Fruit fly (Drosophila melanogaster) whole organism, embryonic: Measurements from ENCODE around the gene CG15043.

Experiments
- Ada2b ChIP-seq: fragments of 200-800 bp; sonication (Bioruptor generic); IDR thresholded peaks from 2 replicates; pipeline ENCODE4 v1.3.6; 2022; ENCODE audit warnings: missing biosample characterization, missing genetic modification characterization
- Asciz ChIP-seq: fragments of 200-800 bp; sonication (Bioruptor generic); optimal IDR thresholded peaks from 2 replicates; lab custom pipeline; 2017; ENCODE audit warnings: missing biosample characterization, mild to moderate bottlenecking, missing genetic modification characterization, missing genetic modification reagents
- CG10209 ChIP-seq: fragments of 200-800 bp; sonication (Bioruptor generic); optimal IDR thresholded peaks from 3 replicates; lab custom pipeline; 2017; ENCODE audit warnings: missing biosample characterization, mild to moderate bottlenecking, missing genetic modification characterization, missing genetic modification reagents
- CG10366 ChIP-seq: fragments of 200-800 bp; sonication (Bioruptor generic); IDR thresholded peaks from 2 replicates; pipeline ENCODE4 v1.3.6; 2022; ENCODE audit warnings: missing biosample characterization, missing genetic modification characterization
- CG10431 ChIP-seq: fragments of 200-800 bp; sonication (Bioruptor generic); optimal IDR thresholded peaks from 3 replicates; lab custom pipeline; 2018; ENCODE audit warnings: missing biosample characterization, mild to moderate bottlenecking, missing genetic modification characterization
- CG11456 ChIP-seq: fragments of 200-800 bp; sonication (Bioruptor generic); IDR thresholded peaks from 3 replicates; pipeline ENCODE4 v1.3.6; 2022; ENCODE audit warnings: missing biosample characterization, missing genetic modification characterization
- CG12071 ChIP-seq: fragments of 200-800 bp; sonication (Bioruptor generic); optimal IDR thresholded peaks from 3 replicates; lab custom pipeline; 2018; ENCODE audit warnings: missing biosample characterization, mild to moderate bottlenecking, missing genetic modification characterization
- CG12391 ChIP-seq: fragments of 200-800 bp; sonication (Bioruptor generic); optimal IDR thresholded peaks from 3 replicates; lab custom pipeline; 2018; ENCODE audit warnings: missing biosample characterization, mild to moderate bottlenecking, missing genetic modification characterization, moderate library complexity
- CG12769 ChIP-seq: fragments of 200-800 bp; sonication (Bioruptor generic); optimal IDR thresholded peaks from 2 replicates; lab custom pipeline; 2019; ENCODE audit warnings: missing biosample characterization, mild to moderate bottlenecking, missing genetic modification characterization, moderate library complexity
- CG13624 ChIP-seq: fragments of 200-800 bp; sonication (Bioruptor generic); optimal IDR thresholded peaks from 2 replicates; lab custom pipeline; 2016; ENCODE audit warnings: missing biosample characterization, missing genetic modification characterization
- CG16863 ChIP-seq: fragments of 200-800 bp; sonication (Bioruptor generic); optimal IDR thresholded peaks from 3 replicates; lab custom pipeline; 2016; ENCODE audit warnings: missing biosample characterization, missing genetic modification characterization
- CG18476 ChIP-seq: fragments of 200-800 bp; sonication (Bioruptor generic); optimal IDR thresholded peaks from 2 replicates; lab custom pipeline; 2016; ENCODE audit warnings: missing biosample characterization, mild to moderate bottlenecking, missing genetic modification characterization
- CG18619 ChIP-seq: fragments of 200-800 bp; sonication (Bioruptor generic); optimal IDR thresholded peaks from 3 replicates; lab custom pipeline; 2017; ENCODE audit warnings: missing biosample characterization, mild to moderate bottlenecking, missing genetic modification characterization
- CG2116 ChIP-seq: fragments of 200-800 bp; sonication (Bioruptor generic); optimal IDR thresholded peaks from 3 replicates; lab custom pipeline; 2018; ENCODE audit warnings: missing biosample characterization, mild to moderate bottlenecking, missing genetic modification characterization
- CG30020 ChIP-seq: fragments of 200-800 bp; optimal IDR thresholded peaks from 2 replicates; lab custom pipeline; 2019; ENCODE audit warnings: missing biosample characterization, mild to moderate bottlenecking, missing genetic modification characterization, moderate library complexity
- CG31224 ChIP-seq: fragments of 200-800 bp; sonication (Bioruptor generic); IDR thresholded peaks from 2 replicates; pipeline ENCODE4 v1.3.6; 2022; ENCODE audit warnings: missing biosample characterization, missing genetic modification characterization
- CG33557 ChIP-seq: fragments of 200-800 bp; sonication (Bioruptor generic); optimal IDR thresholded peaks from 2 replicates; lab custom pipeline; 2019; ENCODE audit warnings: missing biosample characterization, mild to moderate bottlenecking, missing genetic modification characterization, moderate library complexity
- CG6254 ChIP-seq: fragments of 200-800 bp; sonication (Bioruptor generic); optimal IDR thresholded peaks from 3 replicates; lab custom pipeline; 2017; ENCODE audit warnings: mild to moderate bottlenecking, missing biosample characterization, missing genetic modification reagents, missing genetic modification characterization
- CG6689 ChIP-seq: fragments of 200-800 bp; sonication (Bioruptor generic); IDR thresholded peaks from 2 replicates; pipeline ENCODE4 v1.3.6; 2022; ENCODE audit warnings: missing biosample characterization, missing genetic modification characterization
- CG6854 ChIP-seq: fragments of 200-800 bp; sonication (Bioruptor generic); optimal IDR thresholded peaks from 3 replicates; lab custom pipeline; 2017; ENCODE audit warnings: missing biosample characterization, mild to moderate bottlenecking, missing genetic modification characterization
- E2f1 ChIP-seq: fragments of 200-800 bp; sonication (Bioruptor generic); IDR thresholded peaks from 2 replicates; pipeline ENCODE4 v1.3.6; 2022; ENCODE audit warnings: missing biosample characterization, missing genetic modification characterization
- Ets65A ChIP-seq: fragments of 200-800 bp; sonication (Bioruptor generic); peaks from one replicate; lab custom pipeline; 2016; ENCODE audit warnings: missing biosample characterization, missing genetic modification characterization
- Ets97D ChIP-seq: fragments of 200-800 bp; sonication (Bioruptor generic); optimal IDR thresholded peaks from 3 replicates; lab custom pipeline; 2016; ENCODE audit warnings: missing biosample characterization, missing genetic modification characterization
- Fer1 ChIP-seq: fragments of 200-800 bp; sonication (Bioruptor generic); optimal IDR thresholded peaks from 2 replicates; lab custom pipeline; 2017; ENCODE audit warnings: missing biosample characterization, mild to moderate bottlenecking, missing genetic modification characterization
- Fer3 ChIP-seq: fragments of 200-800 bp; sonication (Bioruptor generic); optimal IDR thresholded peaks from 2 replicates; lab custom pipeline; 2018; ENCODE audit warnings: missing biosample characterization, mild to moderate bottlenecking, missing genetic modification characterization, moderate library complexity
- Gsc ChIP-seq: fragments of 200-800 bp; sonication (Bioruptor generic); IDR thresholded peaks from 2 replicates; pipeline ENCODE4 v1.3.6; 2022; ENCODE audit warnings: missing biosample characterization, missing genetic modification characterization
- HHEX ChIP-seq: fragments of 200-800 bp; sonication (Bioruptor generic); optimal IDR thresholded peaks from 3 replicates; lab custom pipeline; 2017; ENCODE audit warnings: missing biosample characterization, mild to moderate bottlenecking, missing genetic modification characterization, missing genetic modification reagents
- HLH3B ChIP-seq: fragments of 200-800 bp; sonication (Bioruptor generic); IDR thresholded peaks from 2 replicates; pipeline ENCODE4 v1.3.6; 2022; ENCODE audit warnings: missing biosample characterization, missing genetic modification characterization
- Hey ChIP-seq: fragments of 200-800 bp; sonication (Bioruptor generic); optimal IDR thresholded peaks from 3 replicates; lab custom pipeline; 2018; ENCODE audit warnings: missing biosample characterization, mild to moderate bottlenecking, missing genetic modification characterization
- HmgZ ChIP-seq: fragments of 200-800 bp; sonication (Bioruptor generic); optimal IDR thresholded peaks from 2 replicates; lab custom pipeline; 2018; ENCODE audit warnings: missing biosample characterization, mild to moderate bottlenecking, missing genetic modification characterization
- Hsf ChIP-seq: fragments of 200-800 bp; sonication (Bioruptor generic); optimal IDR thresholded peaks from 3 replicates; lab custom pipeline; 2016; ENCODE audit warnings: missing biosample characterization, missing genetic modification characterization
- Jarid2 ChIP-seq: fragments of 200-800 bp; sonication (Bioruptor generic); optimal IDR thresholded peaks from 3 replicates; lab custom pipeline; 2017; ENCODE audit warnings: mild to moderate bottlenecking, missing biosample characterization, missing genetic modification reagents, missing genetic modification characterization
- MESR4 ChIP-seq: fragments of 200-800 bp; sonication (Bioruptor generic); optimal IDR thresholded peaks from 2 replicates; lab custom pipeline; 2018; ENCODE audit warnings: missing biosample characterization, mild to moderate bottlenecking, missing genetic modification characterization, moderate library complexity
- NC2α ChIP-seq: fragments of 200-800 bp; sonication (Bioruptor generic); optimal IDR thresholded peaks from 2 replicates; lab custom pipeline; 2016; ENCODE audit warnings: missing biosample characterization, missing genetic modification characterization
- Neu2 ChIP-seq: fragments of 200-800 bp; sonication (Bioruptor generic); optimal IDR thresholded peaks from 3 replicates; lab custom pipeline; 2016; ENCODE audit warnings: missing biosample characterization, missing genetic modification characterization, borderline replicate concordance
- Nf-YB ChIP-seq: fragments of 200-800 bp; sonication (Bioruptor generic); optimal IDR thresholded peaks from 3 replicates; lab custom pipeline; 2019; ENCODE audit warnings: missing biosample characterization, mild to moderate bottlenecking, missing genetic modification characterization, moderate library complexity
- NfI ChIP-seq: fragments of 200-800 bp; sonication (Bioruptor generic); optimal IDR thresholded peaks from 3 replicates; lab custom pipeline; 2018; ENCODE audit warnings: missing biosample characterization, mild to moderate bottlenecking, missing genetic modification characterization, moderate library complexity
- Taf1 ChIP-seq: fragments of 200-800 bp; sonication (Bioruptor generic); IDR thresholded peaks from 2 replicates; pipeline ENCODE4 v1.3.6; 2022; ENCODE audit warnings: missing biosample characterization, missing genetic modification characterization
- YL-1 ChIP-seq: fragments of 200-800 bp; sonication (Bioruptor generic); optimal IDR thresholded peaks from 3 replicates; lab custom pipeline; 2017; ENCODE audit warnings: missing biosample characterization, mild to moderate bottlenecking, missing genetic modification characterization
- ac ChIP-seq: fragments of 200-800 bp; sonication (Bioruptor generic); optimal IDR thresholded peaks from 3 replicates; lab custom pipeline; 2017; ENCODE audit warnings: missing biosample characterization, mild to moderate bottlenecking, missing genetic modification characterization
- bowl ChIP-seq: fragments of 200-800 bp; sonication (Bioruptor generic); IDR thresholded peaks from 2 replicates; pipeline ENCODE4 v1.3.6; 2022; ENCODE audit warnings: missing biosample characterization, missing genetic modification characterization
- emc ChIP-seq: fragments of 200-800 bp; sonication (Bioruptor generic); optimal IDR thresholded peaks from 2 replicates; lab custom pipeline; 2016; ENCODE audit warnings: missing biosample characterization, missing genetic modification characterization
- ems ChIP-seq: fragments of 200-800 bp; sonication (Bioruptor generic); optimal IDR thresholded peaks from 3 replicates; lab custom pipeline; 2016; ENCODE audit warnings: missing biosample characterization, missing genetic modification characterization
- her ChIP-seq: fragments of 200-800 bp; sonication (Bioruptor generic); optimal IDR thresholded peaks from 2 replicates; lab custom pipeline; 2016; ENCODE audit warnings: missing biosample characterization, missing genetic modification characterization
- knrl ChIP-seq: fragments of 200-800 bp; sonication (Bioruptor generic); IDR thresholded peaks from 3 replicates; pipeline ENCODE4 v1.3.6; 2022; ENCODE audit warnings: missing biosample characterization, missing genetic modification characterization; ENCODE audit not compliant: partially characterized antibody
- lab ChIP-seq: fragments of 200-800 bp; sonication (Bioruptor generic); optimal IDR thresholded peaks from 3 replicates; lab custom pipeline; 2017; ENCODE audit warnings: missing biosample characterization, missing genetic modification characterization, mild to moderate bottlenecking, moderate library complexity, missing genetic modification reagents
- pros ChIP-seq: fragments of 200-800 bp; sonication (Bioruptor generic); optimal IDR thresholded peaks from 3 replicates; lab custom pipeline; 2019; ENCODE audit warnings: missing biosample characterization, mild to moderate bottlenecking, missing genetic modification characterization, moderate library complexity
- scrt ChIP-seq: fragments of 200-800 bp; sonication (Bioruptor generic); optimal IDR thresholded peaks from 2 replicates; lab custom pipeline; 2018; ENCODE audit warnings: missing biosample characterization, mild to moderate bottlenecking, missing genetic modification characterization, moderate library complexity
- sens ChIP-seq: fragments of 200-800 bp; sonication (Bioruptor generic); peaks from one replicate; lab custom pipeline; 2016; ENCODE audit warnings: missing biosample characterization, missing genetic modification characterization
- shn ChIP-seq: fragments of 200-800 bp; sonication (Bioruptor generic); optimal IDR thresholded peaks from 3 replicates; lab custom pipeline; 2016; ENCODE audit warnings: missing biosample characterization, missing genetic modification characterization
- trh ChIP-seq: fragments of 200-800 bp; sonication (Bioruptor generic); optimal IDR thresholded peaks from 2 replicates; lab custom pipeline; 2016; ENCODE audit warnings: missing biosample characterization, missing genetic modification characterization
- tx ChIP-seq: fragments of 200-800 bp; sonication (Bioruptor generic); optimal IDR thresholded peaks from 2 replicates; lab custom pipeline; 2016; ENCODE audit warnings: missing biosample characterization, missing genetic modification characterization

Gene CG15043

dm6 chrX:18499679-18500187 is 5.8 kb upstream of the CG15043 start, which contains the start of the genes Pgant7 and Xrcc2 (continued):
- TF ChIP-seq Nf-YB (no peak), her (GFP tag; lab: Kevin White, UChicago) (no peak), Gsc (no peak), knrl (GFP tag; lab: Robert Waterston, UW) (peak; percentile 65), tx (GFP tag; lab: Kevin White, UChicago) (no peak), Hsf (GFP tag; lab: Kevin White, UChicago) (no peak), HHEX (GFP tag; lab: Kevin White, UChicago) (no peak), YL-1 (peak; percentile 74), bowl (no peak), CG12071 (GFP tag; lab: Kevin White, UChicago) (no peak), CG13624 (GFP tag; lab: Kevin White, UChicago) (peak; percentile 34), CG33557 (GFP tag; lab: Kevin White, UChicago) (no peak), ems (GFP tag; lab: Kevin White, UChicago) (no peak), emc (GFP tag; lab: Kevin White, UChicago) (no peak), CG30020 (tag; lab: Kevin White, UChicago) (peak; percentile 7), Ets65A (GFP tag; lab: Kevin White, UChicago) (no peak), CG11456 (no peak), Neu2 (GFP tag; lab: Kevin White, UChicago) (no peak), Fer3 (no peak), Jarid2 (GFP tag; lab: Kevin White, UChicago) (no peak), lab (no peak), CG6689 (no peak), ac (GFP tag; lab: Kevin White, UChicago) (no peak), HmgZ (peak; percentile 1), CG12769 (tag; lab: Kevin White, UChicago) (no peak), MESR4 (peak; percentile 60), Taf1 (GFP tag; lab: Robert Waterston, UW) (no peak), Fer1 (no peak), CG16863 (GFP tag; lab: Kevin White, UChicago) (no peak), CG6854 (GFP tag; lab: Kevin White, UChicago) (no peak), Ada2b (no peak), CG10366 (GFP tag; lab: Robert Waterston, UW) (no peak), sens (no peak), pros (no peak), Asciz (GFP tag; lab: Kevin White, UChicago) (no peak), CG2116 (peak; percentile 79), CG10431 (GFP tag; lab: Kevin White, UChicago) (peak; percentile 14), CG12391 (tag; lab: Kevin White, UChicago) (no peak), CG31224 (GFP tag; lab: Robert Waterston, UW) (no peak), E2f1 (no peak), CG6254 (GFP tag; lab: Kevin White, UChicago) (no peak), scrt (GFP tag; lab: Kevin White, UChicago) (no peak), trh (GFP tag; lab: Kevin White, UChicago) (no peak), NC2α (GFP tag; lab: Kevin White, UChicago) (no peak), Hey (tag; lab: Kevin White, UChicago) (no peak), CG10209 (GFP tag; lab: Kevin White, UChicago) (no peak), CG18619 (GFP tag; lab: Kevin White, UChicago) (no peak), NfI (GFP tag; lab: Kevin White, UChicago) (no peak), CG18476 (GFP tag; lab: Kevin White, UChicago) (no peak), shn (GFP tag; lab: Kevin White, UChicago) (no peak), Ets97D (GFP tag; lab: Kevin White, UChicago) (no peak), HLH3B (GFP tag; lab: Robert Waterston, UW) (no peak)
